Worm (Caenorhabditis elegans) whole organism, L4/young adult: ENCODE results near the gene sre-41.

Experiments used
- W03F9.2 ChIP-seq: fragments of 150-350 bp; optimal IDR thresholded peaks from 2 replicates; lab custom pipeline; 2014; ENCODE audit warnings: missing biosample characterization, missing genetic modification characterization
- dao-5 ChIP-seq: sonication (generic microtip); optimal IDR thresholded peaks from 2 replicates; lab custom pipeline; 2016; ENCODE audit warnings: missing genotype, missing genetic modification characterization, moderate library complexity, missing compliant biosample characterization

- no peak for TF ChIP-seq W03F9.2 (tag; lab: Kevin White, UChicago)
- TF ChIP-seq dao-5 (tag; lab: Kevin White, UChicago): no peak
Observed at ce11 chrII:12387487-12387886, 593 bp upstream of the sre-41 start.
